Worm (Caenorhabditis elegans): ENCODE results near the gene F43C1.5.

DNA sequence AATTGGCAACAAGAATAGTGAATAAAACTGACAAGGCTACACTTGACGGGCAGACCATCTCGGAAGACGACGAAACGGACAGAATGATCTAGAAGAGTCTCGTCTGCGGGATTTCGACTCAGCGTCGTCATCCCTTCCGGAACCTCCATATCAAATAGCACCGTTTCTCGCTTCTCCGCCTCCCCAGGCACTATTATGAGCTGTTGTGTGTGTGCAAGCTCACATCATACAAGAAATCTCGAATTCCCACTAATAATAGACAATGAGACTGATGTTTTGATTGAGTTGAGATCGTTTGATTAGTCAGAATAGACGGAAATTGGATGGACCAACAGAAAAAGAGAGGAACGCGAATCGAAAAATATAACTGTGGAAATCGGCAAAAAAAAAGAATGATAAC, 38.7 kb upstream of the F43C1.5 start, which contains the start of gene spp-28:
- TF ChIP-seq nhr-28 (tag; optimal IDR thresholded peaks at IDR 0.05) = no peak
- no peak for TF ChIP-seq nhr-76 (tag; optimal IDR thresholded peaks at IDR 0.05)
- no peak for TF ChIP-seq ceh-39 (tag; optimal IDR thresholded peaks at IDR 0.05)
- no peak for TF ChIP-seq pha-4 (tag; optimal IDR thresholded peaks at IDR 0.05)
- TF ChIP-seq elt-1 (tag; optimal IDR thresholded peaks at IDR 0.05; ENCODE audit: borderline replicate concordance, insufficient read depth) = no peak
- TF ChIP-seq nhr-12 (tag; optimal IDR thresholded peaks at IDR 0.05) = no peak
- no peak for TF ChIP-seq ces-1 (GFP tag; optimal IDR thresholded peaks at IDR 0.05)
- no peak for TF ChIP-seq ceh-43 (GFP tag; optimal IDR thresholded peaks at IDR 0.05)

All from whole organism, mixed stage, embryonic.